Worm (Caenorhabditis elegans) whole organism, L3 larva: ENCODE measurements around the gene C26B2.7.
A peak's percentile ranks its signal among the peaks of the same experiment; 100 is the strongest.

Experiments
- R02D3.7 ChIP-seq: fragments of 150-350 bp; optimal IDR thresholded peaks from 2 replicates; lab custom pipeline; 2014; ENCODE audit warnings: missing biosample characterization, missing genetic modification characterization
- ZK546.5 ChIP-seq: sonication (generic microtip); optimal IDR thresholded peaks from 2 replicates; lab custom pipeline; 2017; ENCODE audit warnings: missing biosample characterization, missing genetic modification characterization
- aly-2 ChIP-seq: fragments of 150-350 bp; optimal IDR thresholded peaks from 2 replicates; lab custom pipeline; 2014; ENCODE audit warnings: missing biosample characterization, missing genetic modification characterization
- ama-1 ChIP-seq: fragments of 150-350 bp; optimal IDR thresholded peaks from 2 replicates; lab custom pipeline; 2018
- ceh-16 ChIP-seq: sonication (generic microtip); optimal IDR thresholded peaks from 2 replicates; lab custom pipeline; 2017; ENCODE audit warnings: missing biosample characterization, missing genetic modification characterization
- ceh-28 ChIP-seq: fragments of 150-350 bp; optimal IDR thresholded peaks from 2 replicates; lab custom pipeline; 2014; ENCODE audit warnings: missing biosample characterization, missing genetic modification reagents, missing genetic modification characterization
- ceh-82 ChIP-seq: fragments of 150-350 bp; optimal IDR thresholded peaks from 2 replicates; lab custom pipeline; 2014; ENCODE audit warnings: missing biosample characterization, missing genetic modification characterization
- daf-12 ChIP-seq: fragments of 150-350 bp; optimal IDR thresholded peaks from 2 replicates; lab custom pipeline; 2014; ENCODE audit warnings: missing biosample characterization, missing genetic modification reagents, missing genetic modification characterization
- egl-27 ChIP-seq: sonication (generic microtip); optimal IDR thresholded peaks from 4 replicates; lab custom pipeline; 2017; ENCODE audit warnings: missing biosample characterization, missing genetic modification reagents, missing genetic modification characterization
- egl-5 ChIP-seq: fragments of 150-350 bp; optimal IDR thresholded peaks from 2 replicates; lab custom pipeline; 2017; ENCODE audit warnings: missing biosample characterization, missing genetic modification reagents, missing genetic modification characterization, inconsistent platforms
- elt-1 ChIP-seq: fragments of 150-350 bp; optimal IDR thresholded peaks from 2 replicates; lab custom pipeline; 2014; ENCODE audit warnings: missing biosample characterization, missing genetic modification characterization
- elt-2 ChIP-seq: sonication (generic microtip); optimal IDR thresholded peaks from 2 replicates; lab custom pipeline; 2016; ENCODE audit warnings: missing genetic modification reagents, mild to moderate bottlenecking, missing genetic modification characterization, missing compliant biosample characterization
- elt-3 ChIP-seq, 3 experiments: fragments of 150-350 bp in 1 of 3; sonication (generic microtip) in 2 of 3; optimal IDR thresholded peaks; 2 replicates in 2 of 3; 4 replicates in 1 of 3; lab custom pipeline; 2014 to 2017; ENCODE audit warnings: missing biosample characterization in 3 of 3, missing genetic modification characterization in 3 of 3
- eor-1 ChIP-seq, 2 experiments: fragments of 150-350 bp; optimal IDR thresholded peaks; 2 replicates each; lab custom pipeline; 2014 to 2018; ENCODE audit warnings: missing biosample characterization in 2 of 2, missing genetic modification characterization in 2 of 2
- fkh-10 ChIP-seq: sonication (generic microtip); optimal IDR thresholded peaks from 2 replicates; lab custom pipeline; 2017; ENCODE audit warnings: missing biosample characterization, missing genetic modification reagents, missing genetic modification characterization
- fkh-2 ChIP-seq: fragments of 150-350 bp; optimal IDR thresholded peaks from 2 replicates; lab custom pipeline; 2014; ENCODE audit warnings: missing biosample characterization, missing genetic modification reagents, missing genetic modification characterization
- fos-1 ChIP-seq: fragments of 150-350 bp; optimal IDR thresholded peaks from 2 replicates; lab custom pipeline; 2014; ENCODE audit warnings: missing biosample characterization, missing genetic modification characterization
- hmg-11 ChIP-seq: sonication (generic microtip); optimal IDR thresholded peaks from 2 replicates; lab custom pipeline; 2016; ENCODE audit warnings: missing genetic modification characterization, missing compliant biosample characterization
- jun-1 ChIP-seq: fragments of 150-350 bp; optimal IDR thresholded peaks from 2 replicates; lab custom pipeline; 2014; ENCODE audit warnings: missing biosample characterization, missing genetic modification reagents, missing genetic modification characterization
- lin-15B ChIP-seq: fragments of 150-350 bp; optimal IDR thresholded peaks from 2 replicates; lab custom pipeline; 2014; ENCODE audit warnings: missing biosample characterization, missing genetic modification characterization
- lin-39 ChIP-seq: fragments of 150-350 bp; optimal IDR thresholded peaks from 2 replicates; lab custom pipeline; 2018; ENCODE audit warnings: missing biosample characterization, missing genetic modification reagents, missing genetic modification characterization
- lsy-12 ChIP-seq: sonication (generic microtip); optimal IDR thresholded peaks from 2 replicates; lab custom pipeline; 2016; ENCODE audit warnings: mild to moderate bottlenecking, missing genetic modification characterization, missing compliant biosample characterization
- mml-1 ChIP-seq: fragments of 150-350 bp; sonication (generic microtip); optimal IDR thresholded peaks from 3 replicates; lab custom pipeline; 2014; ENCODE audit warnings: missing biosample characterization, missing genetic modification characterization
- nfya-1 ChIP-seq: sonication (generic microtip); optimal IDR thresholded peaks from 2 replicates; lab custom pipeline; 2017; ENCODE audit warnings: missing genetic modification characterization, mild to moderate bottlenecking, missing compliant biosample characterization, antibody characterized with exemption, moderate library complexity; ENCODE audit not compliant: insufficient read depth
- nhr-11 ChIP-seq: fragments of 150-350 bp; optimal IDR thresholded peaks from 2 replicates; lab custom pipeline; 2014; ENCODE audit warnings: missing biosample characterization, missing genetic modification characterization
- nhr-23 ChIP-seq: fragments of 150-350 bp; optimal IDR thresholded peaks from 2 replicates; lab custom pipeline; 2014; ENCODE audit warnings: missing biosample characterization, missing genetic modification reagents, missing genetic modification characterization
- nhr-237 ChIP-seq: fragments of 150-350 bp; optimal IDR thresholded peaks from 2 replicates; lab custom pipeline; 2014; ENCODE audit warnings: missing biosample characterization, missing genetic modification characterization
- nhr-25 ChIP-seq: sonication (generic microtip); optimal IDR thresholded peaks from 2 replicates; lab custom pipeline; 2017; ENCODE audit warnings: missing biosample characterization, missing genetic modification characterization
- nhr-28 ChIP-seq: fragments of 150-350 bp; optimal IDR thresholded peaks from 2 replicates; lab custom pipeline; 2014; ENCODE audit warnings: missing biosample characterization, missing genetic modification characterization
- nhr-43 ChIP-seq: sonication (generic microtip); optimal IDR thresholded peaks from 2 replicates; lab custom pipeline; 2016; ENCODE audit warnings: mild to moderate bottlenecking, missing genetic modification characterization, missing compliant biosample characterization; ENCODE audit not compliant: poor library complexity, severe bottlenecking
- nhr-67 ChIP-seq: fragments of 150-350 bp; optimal IDR thresholded peaks from 2 replicates; lab custom pipeline; 2014; ENCODE audit warnings: missing biosample characterization, missing genetic modification characterization
- nhr-76 ChIP-seq: fragments of 150-350 bp; sonication (generic microtip); optimal IDR thresholded peaks from 5 replicates; lab custom pipeline; 2014; ENCODE audit warnings: missing biosample characterization, missing genetic modification characterization
- pha-4 ChIP-seq: fragments of 150-350 bp; optimal IDR thresholded peaks from 2 replicates; lab custom pipeline; 2014; ENCODE audit warnings: missing biosample characterization, missing genetic modification reagents, missing genetic modification characterization
- pqm-1 ChIP-seq: fragments of 150-350 bp; optimal IDR thresholded peaks from 2 replicates; lab custom pipeline; 2017; ENCODE audit warnings: missing biosample characterization, missing genetic modification characterization, inconsistent platforms
- sea-2 ChIP-seq: fragments of 150-350 bp; sonication (generic microtip); optimal IDR thresholded peaks from 4 replicates; lab custom pipeline; 2014; ENCODE audit warnings: missing biosample characterization, missing genetic modification reagents, missing genetic modification characterization
- skn-1 ChIP-seq: fragments of 150-350 bp; optimal IDR thresholded peaks from 2 replicates; lab custom pipeline; 2014; ENCODE audit warnings: missing biosample characterization, missing genetic modification characterization
- snpc-4 ChIP-seq: fragments of 150-350 bp; optimal IDR thresholded peaks from 2 replicates; lab custom pipeline; 2014; ENCODE audit warnings: missing biosample characterization, missing genetic modification characterization
- tbx-2 ChIP-seq: sonication (generic microtip); optimal IDR thresholded peaks from 2 replicates; lab custom pipeline; 2016; ENCODE audit warnings: mild to moderate bottlenecking, missing genetic modification characterization, missing compliant biosample characterization
- unc-39 ChIP-seq: sonication (generic microtip); optimal IDR thresholded peaks from 4 replicates; lab custom pipeline; 2017; ENCODE audit warnings: missing biosample characterization, missing genetic modification characterization
- zag-1 ChIP-seq: fragments of 150-350 bp; optimal IDR thresholded peaks from 2 replicates; lab custom pipeline; 2014; ENCODE audit warnings: missing biosample characterization, missing genetic modification characterization
- ztf-11 ChIP-seq: fragments of 150-350 bp; optimal IDR thresholded peaks from 2 replicates; lab custom pipeline; 2014; ENCODE audit warnings: missing biosample characterization, missing genetic modification characterization
- ztf-4 ChIP-seq: fragments of 150-350 bp; optimal IDR thresholded peaks from 2 replicates; lab custom pipeline; 2014; ENCODE audit warnings: missing biosample characterization, missing genetic modification characterization

Gene C26B2.7

ce11 chrIV:7983021-7983420 is 33.1 kb upstream of the C26B2.7 start:
- TF ChIP-seq elt-1 (tag; lab: Kevin White, UChicago) (peak; percentile 83), ztf-11 (tag; lab: Kevin White, UChicago) (no peak), ama-1 (lab: Kevin White, UChicago) (peak; percentile 60), nhr-25 (peak; percentile 29)

- TF ChIP-seq nhr-43 (tag; lab: Kevin White, UChicago), result peak; percentile 58
- TF ChIP-seq ama-1 (lab: Kevin White, UChicago), result peak; percentile 41
- TF ChIP-seq lsy-12 (tag; lab: Kevin White, UChicago), result peak; percentile 68
- no peak for TF ChIP-seq snpc-4 (tag; lab: Kevin White, UChicago)
- TF ChIP-seq tbx-2, result peak; percentile 19
- TF ChIP-seq hmg-11 (tag; lab: Kevin White, UChicago), result peak; percentile 22
- peak; percentile 3 for TF ChIP-seq elt-2 (tag; lab: Kevin White, UChicago)
- no peak for TF ChIP-seq ZK546.5 (tag; lab: Kevin White, UChicago)
Measured at ce11 chrIV:7983728-7984346, 32.2 kb upstream of the C26B2.7 start.

- TF ChIP-seq lin-39 (no peak), fos-1 (tag; lab: Kevin White, UChicago) (no peak), ceh-28 (tag; lab: Kevin White, UChicago) (no peak), aly-2 (no peak), unc-39 (tag; lab: Kevin White, UChicago) (no peak), elt-3 (tag; optimal IDR thresholded peaks at IDR 0.05; lab: Kevin White, UChicago) (peak; percentile 79 to 98 (median 92)), ceh-82 (tag; lab: Kevin White, UChicago) (no peak), egl-27 (no peak), eor-1 (tag; optimal IDR thresholded peaks at IDR 0.05; lab: Kevin White, UChicago) (no peak), nfya-1 (tag; lab: Kevin White, UChicago) (no peak), nhr-237 (tag; lab: Kevin White, UChicago) (no peak), nhr-28 (tag; lab: Kevin White, UChicago) (no peak), pha-4 (tag; lab: Kevin White, UChicago) (no peak), lsy-12 (tag; lab: Kevin White, UChicago) (no peak), mml-1 (tag; lab: Kevin White, UChicago) (no peak), zag-1 (tag; lab: Kevin White, UChicago) (no peak), egl-5 (tag; lab: Kevin White, UChicago) (no peak), nhr-11 (tag; lab: Kevin White, UChicago) (no peak), nhr-25 (peak; percentile 23), elt-1 (tag; lab: Kevin White, UChicago) (no peak), nhr-23 (peak; percentile 64), jun-1 (tag; lab: Kevin White, UChicago) (no peak), hmg-11 (tag; lab: Kevin White, UChicago) (no peak), nhr-43 (tag; lab: Kevin White, UChicago) (no peak), elt-2 (tag; lab: Kevin White, UChicago) (peak; percentile 40), nhr-76 (no peak), fkh-2 (tag; lab: Kevin White, UChicago) (no peak), skn-1 (tag; lab: Kevin White, UChicago) (no peak), R02D3.7 (tag; lab: Kevin White, UChicago) (no peak), pqm-1 (tag; lab: Kevin White, UChicago) (no peak), ztf-4 (tag; lab: Kevin White, UChicago) (no peak), sea-2 (no peak)
- TF ChIP-seq, all 47 proteins: peak for 4
Measured at ce11 chrIV:7985737-7986136, 30.3 kb upstream of the C26B2.7 start.

DNA sequence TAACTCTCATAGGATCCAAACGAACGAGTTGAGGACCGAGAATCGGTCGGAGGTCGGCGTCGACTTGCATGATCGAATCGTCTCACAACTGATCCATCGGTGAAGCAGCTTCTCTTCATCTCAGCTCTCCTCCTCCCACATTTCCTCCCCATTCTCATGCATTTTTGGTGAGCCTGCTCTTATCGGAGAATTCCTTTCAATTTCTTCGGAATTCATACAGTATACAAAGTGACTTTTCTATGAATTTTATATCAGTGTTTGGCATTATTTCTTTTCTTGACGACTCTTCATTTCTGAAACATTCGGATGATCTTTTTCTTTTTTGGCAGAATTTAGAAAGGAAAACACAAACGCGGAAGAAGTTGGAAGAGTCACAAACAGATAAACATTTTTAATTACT is 29.0 kb upstream of the C26B2.7 start, which contains the start of gene mec-17:
mec-17 (minus strand) TSS at position 101 of the 400 bp plus-strand sequence.
- TF ChIP-seq ceh-16, result no peak
- no peak for TF ChIP-seq hmg-11 (tag; lab: Kevin White, UChicago)
- TF ChIP-seq nhr-11 (tag; lab: Kevin White, UChicago), result no peak
- TF ChIP-seq ceh-28 (tag; lab: Kevin White, UChicago), result no peak
- TF ChIP-seq unc-39 (tag; lab: Kevin White, UChicago), result no peak
- TF ChIP-seq elt-3 (tag; optimal IDR thresholded peaks at IDR 0.05; lab: Kevin White, UChicago), result no peak
- TF ChIP-seq nhr-67 (tag; lab: Kevin White, UChicago), result no peak
- TF ChIP-seq elt-1 (tag; lab: Kevin White, UChicago), result no peak
- no peak for TF ChIP-seq daf-12
- no peak for TF ChIP-seq nhr-43 (tag; lab: Kevin White, UChicago)
- no peak for TF ChIP-seq nhr-76
- TF ChIP-seq aly-2, result no peak
- no peak for TF ChIP-seq lin-15B (tag; lab: Kevin White, UChicago)
- no peak for TF ChIP-seq snpc-4 (tag; lab: Kevin White, UChicago)
- TF ChIP-seq ceh-82 (tag; lab: Kevin White, UChicago), result no peak
- TF ChIP-seq lin-39, result no peak
- no peak for TF ChIP-seq fkh-10
- TF ChIP-seq mml-1 (tag; lab: Kevin White, UChicago), result no peak
